Worm (Caenorhabditis elegans): ENCODE data around the gene eat-20.

eat-20 gene

DNA sequence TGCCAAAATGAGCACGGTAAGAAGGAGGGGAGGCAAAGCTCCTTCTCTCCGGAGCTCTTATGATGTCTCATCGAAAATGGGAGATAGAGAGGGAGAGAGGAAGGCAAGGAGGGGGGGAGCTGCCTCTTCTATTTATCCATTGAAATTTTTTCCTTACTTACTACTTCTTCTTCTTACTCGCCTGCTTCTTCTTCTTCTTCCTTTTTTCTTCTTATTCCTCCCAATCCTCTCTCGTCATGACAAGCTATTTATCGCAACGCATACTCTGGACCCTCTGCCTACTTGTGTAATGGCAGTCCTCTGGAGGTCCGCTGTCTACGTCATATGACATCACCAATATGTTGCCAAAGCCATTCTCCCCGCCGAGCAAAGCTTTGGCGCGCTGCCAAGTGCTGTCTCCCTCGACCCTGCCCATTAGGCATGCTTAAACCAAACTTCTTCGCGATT, 25.4 kb downstream of the eat-20 start (continued):
- TF ChIP-seq unc-62 (GFP tag; optimal IDR thresholded peaks at IDR 0.05) (no peak), cebp-1 (GFP tag; IDR thresholded peaks at IDR 0.05) (no peak), cebp-1 (tag; optimal IDR thresholded peaks at IDR 0.05) (peak; percentile 48), C06A6.2 (GFP tag; conservative IDR thresholded peaks at IDR 0.05) (no peak), F37B4.10 (GFP tag; IDR thresholded peaks at IDR 0.05) (no peak), ztf-3 (GFP tag; optimal IDR thresholded peaks at IDR 0.05) (no peak)

DNA sequence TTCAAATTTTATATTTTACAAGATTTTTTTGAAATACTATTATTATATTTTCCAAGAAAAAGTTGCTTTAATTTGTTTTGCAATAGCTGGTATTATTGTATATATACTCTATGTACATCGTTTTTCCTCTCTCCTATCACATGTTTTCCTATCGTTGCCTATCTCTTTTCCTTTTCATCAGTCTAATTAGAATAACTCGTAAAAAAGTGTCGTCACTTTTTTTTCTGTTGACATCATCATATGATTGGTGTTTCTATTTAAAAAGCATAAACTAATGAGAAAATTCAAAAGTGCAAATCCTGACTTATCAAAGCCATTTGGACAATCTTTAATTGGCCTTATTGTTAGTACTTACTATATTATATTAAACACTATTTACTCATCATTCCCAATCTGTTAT, 26.2 kb downstream of the eat-20 start:
- TF ChIP-seq die-1 (tag; optimal IDR thresholded peaks at IDR 0.05) (no peak), let-607 (tag; optimal IDR thresholded peaks at IDR 0.05) (no peak), mxl-1 (tag; optimal IDR thresholded peaks at IDR 0.05) (no peak), cebp-2 (GFP tag; IDR thresholded peaks at IDR 0.05) (no peak), ceh-79 (tag; optimal IDR thresholded peaks at IDR 0.05) (no peak), attf-3 (GFP tag; conservative IDR thresholded peaks at IDR 0.05) (no peak), F57C9.4 (tag; optimal IDR thresholded peaks at IDR 0.05) (no peak), ztf-3 (GFP tag; optimal IDR thresholded peaks at IDR 0.05) (no peak), nhr-90 (tag; optimal IDR thresholded peaks at IDR 0.05) (no peak), Y79H2A.3 (GFP tag; conservative IDR thresholded peaks at IDR 0.05) (no peak), F23B12.7 (tag; optimal IDR thresholded peaks at IDR 0.05; ENCODE audit: insufficient read depth) (no peak)

DNA sequence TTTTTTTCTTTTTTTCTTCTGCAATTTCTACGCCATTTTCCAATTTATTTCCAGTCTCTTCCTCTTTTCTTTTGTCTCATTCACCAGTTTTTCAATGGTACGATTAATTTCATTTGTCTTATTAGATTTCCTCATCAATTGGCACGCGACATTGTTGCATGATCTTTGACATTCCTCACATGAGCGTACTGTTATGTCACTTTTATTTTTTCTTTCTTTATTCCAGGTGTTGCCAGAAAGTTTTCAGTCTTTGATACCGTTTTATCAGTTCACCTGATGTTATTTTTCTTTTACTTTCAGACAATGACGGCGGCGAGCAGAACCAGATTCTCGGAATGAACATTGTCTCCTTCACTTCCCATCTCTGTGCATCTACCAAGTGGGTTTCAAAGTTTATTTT, 27.6 kb downstream of the eat-20 start, which contains the start of the genes olrn-1 and C02C6.14:
olrn-1 (plus strand) TSS at position 301 of the 400 bp plus-strand sequence.
C02C6.14 (plus strand) TSS at position 304 of the 400 bp plus-strand sequence.
- TF ChIP-seq madf-10 (tag; optimal IDR thresholded peaks at IDR 0.05) (no peak), madf-3 (GFP tag; IDR thresholded peaks at IDR 0.05) (no peak), B0336.3 (GFP tag; IDR thresholded peaks at IDR 0.05) (no peak), ceh-58 (GFP tag; IDR thresholded peaks at IDR 0.05) (no peak), let-607 (tag; optimal IDR thresholded peaks at IDR 0.05) (no peak), ceh-79 (tag; optimal IDR thresholded peaks at IDR 0.05) (no peak), rcor-1 (GFP tag; IDR thresholded peaks at IDR 0.05) (no peak), lag-1 (GFP tag; IDR thresholded peaks at IDR 0.05) (no peak)

DNA sequence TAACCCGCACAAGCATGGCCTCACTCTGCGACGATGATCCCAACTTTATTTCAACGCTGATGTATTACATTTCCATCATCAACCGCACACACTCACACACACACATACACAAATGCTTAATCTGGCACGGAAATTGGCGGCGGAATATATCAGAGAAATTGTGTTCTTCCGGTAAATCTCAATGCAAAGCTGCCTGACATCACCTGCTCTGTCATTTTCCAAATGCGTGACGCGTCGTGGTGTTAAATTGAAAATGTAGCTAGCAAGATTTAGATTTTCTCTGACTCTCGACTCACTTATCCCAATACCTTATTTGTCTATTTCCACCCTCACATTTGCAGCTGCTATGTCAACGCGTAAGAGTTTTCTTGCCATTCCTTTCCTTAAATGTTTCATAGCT, 29.5 kb downstream of the eat-20 start:
- TF ChIP-seq ztf-26 (tag; optimal IDR thresholded peaks at IDR 0.05), result no peak
- TF ChIP-seq unc-62 (GFP tag; optimal IDR thresholded peaks at IDR 0.05), result no peak
- TF ChIP-seq him-1 (tag; optimal IDR thresholded peaks at IDR 0.05), result no peak
- no peak for TF ChIP-seq snpc-1.1 (tag; optimal IDR thresholded peaks at IDR 0.05; ENCODE audit: insufficient read depth)

DNA sequence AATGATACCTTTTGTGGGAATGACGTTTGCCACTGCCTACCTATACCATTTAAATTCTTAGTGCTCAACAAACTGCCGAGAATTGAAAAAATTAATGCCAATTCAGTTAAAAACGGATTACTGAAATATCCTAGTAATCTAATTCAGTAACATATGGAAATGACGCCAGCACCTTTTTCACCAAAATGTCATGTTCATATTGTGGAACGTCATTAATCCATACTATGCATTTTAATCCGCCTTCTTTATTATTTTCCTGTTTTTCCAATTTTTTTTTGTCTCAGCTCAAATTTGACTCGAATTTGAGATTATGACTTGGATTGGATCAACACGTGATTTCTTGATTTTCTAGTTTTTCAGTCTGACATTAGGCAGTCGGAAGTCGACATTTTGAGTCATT, 31.6 kb downstream of the eat-20 start:
- no peak for TF ChIP-seq dpff-1 (tag; optimal IDR thresholded peaks at IDR 0.05)
- no peak for TF ChIP-seq hsf-1 (GFP tag; IDR thresholded peaks at IDR 0.05)
- TF ChIP-seq ceh-40 (GFP tag; IDR thresholded peaks at IDR 0.05), result no peak
- no peak for TF ChIP-seq madf-8 (GFP tag; conservative IDR thresholded peaks at IDR 0.05)
- no peak for TF ChIP-seq pha-4 (tag; optimal IDR thresholded peaks at IDR 0.05)

DNA sequence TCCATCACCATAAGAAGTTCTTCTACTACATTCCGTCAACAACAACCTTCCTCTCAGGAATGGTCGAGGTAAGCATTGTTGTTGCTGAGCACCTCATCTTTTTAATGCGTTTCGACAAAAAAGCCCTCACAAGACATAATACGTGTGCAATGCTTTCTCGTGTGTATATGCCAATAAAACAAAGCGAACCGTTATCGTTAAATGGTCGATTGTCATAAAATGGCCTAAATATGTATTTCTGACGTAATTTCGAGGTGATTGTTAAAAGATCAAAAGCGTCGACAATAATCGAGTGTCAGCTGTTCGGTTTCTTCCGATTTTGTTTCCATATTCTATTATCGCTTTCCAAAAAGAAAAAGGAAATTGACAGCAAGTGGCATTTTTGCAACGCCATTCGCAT, 34.9 kb downstream of the eat-20 start:
- TF ChIP-seq lag-1 (GFP tag; IDR thresholded peaks at IDR 0.05), result no peak
- no peak for TF ChIP-seq F22D6.2 (tag; optimal IDR thresholded peaks at IDR 0.05)
- no peak for TF ChIP-seq tbx-9 (tag; optimal IDR thresholded peaks at IDR 0.05; ENCODE audit: borderline replicate concordance)
- no peak for TF ChIP-seq hmg-1.2 (GFP tag; IDR thresholded peaks at IDR 0.05)
- TF ChIP-seq die-1 (tag; optimal IDR thresholded peaks at IDR 0.05), result no peak
- TF ChIP-seq hrde-1 (tag; optimal IDR thresholded peaks at IDR 0.05; ENCODE audit: borderline replicate concordance), result no peak
- no peak for TF ChIP-seq cebp-1 (GFP tag; IDR thresholded peaks at IDR 0.05)
- peak; percentile 28 for TF ChIP-seq cebp-1 (tag; optimal IDR thresholded peaks at IDR 0.05)
- TF ChIP-seq zfh-2 (GFP tag; conservative IDR thresholded peaks at IDR 0.05), result no peak
- no peak for TF ChIP-seq F39B2.1 (GFP tag; IDR thresholded peaks at IDR 0.05)
- 0 out of 2 replicates have a peak, but pooled peaks have one; percentile 5 for TF ChIP-seq dox-1 (GFP tag; IDR thresholded peaks at IDR 0.05)
- no peak for TF ChIP-seq nfya-1 (tag; optimal IDR thresholded peaks at IDR 0.05; ENCODE audit: borderline replicate concordance, insufficient read depth)
- no peak for TF ChIP-seq egl-44 (GFP tag; IDR thresholded peaks at IDR 0.05)
- peak; percentile 82 for TF ChIP-seq nhr-80 (tag; optimal IDR thresholded peaks at IDR 0.05)
- TF ChIP-seq repo-1 (tag; optimal IDR thresholded peaks at IDR 0.05), result no peak
